Worm (Caenorhabditis elegans) whole organism, late embryonic: ENCODE measurements around the gene rbm-26.

Experiments used
- fax-1 ChIP-seq: sonication (generic microtip); optimal IDR thresholded peaks from 2 replicates; lab custom pipeline; 2016; ENCODE audit warnings: missing genotype, missing genetic modification characterization, missing compliant biosample characterization
- hlh-6 ChIP-seq: sonication (generic microtip); optimal IDR thresholded peaks from 2 replicates; lab custom pipeline; 2016; ENCODE audit warnings: missing genotype, missing genetic modification characterization, missing compliant biosample characterization

DNA sequence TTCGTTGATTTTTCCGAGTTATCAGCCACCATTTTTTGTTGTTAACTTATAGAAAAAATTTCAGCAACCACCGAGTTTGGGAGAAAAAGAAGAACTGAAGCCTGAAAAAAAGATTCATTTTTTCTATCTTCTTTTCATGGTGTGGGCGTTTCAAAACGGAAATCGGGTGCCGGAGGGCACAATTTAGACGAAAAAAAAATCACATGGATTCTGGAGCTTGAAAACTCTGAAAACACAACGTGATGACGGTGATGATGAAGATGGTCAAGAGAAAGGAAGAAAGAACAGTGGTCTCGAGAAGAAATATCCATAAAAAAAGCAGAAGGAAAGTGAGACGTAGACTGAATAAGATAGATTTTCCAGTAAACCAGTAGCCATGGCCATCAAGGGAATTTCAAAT lies 27.3 kb upstream of the rbm-26 start, which contains the start of gene rcan-1:
- TF ChIP-seq fax-1 (tag; lab: Kevin White, UChicago) (no peak), hlh-6 (tag; lab: Kevin White, UChicago) (no peak)
